Fruit fly (Drosophila melanogaster) whole organism, embryonic: ENCODE data around the gene CG17625.

Experiments
- Aef1 ChIP-seq: fragments of 200-800 bp; sonication (Bioruptor generic); IDR thresholded peaks from 3 replicates; pipeline ENCODE4 v1.3.6; 2022; ENCODE audit warnings: missing biosample characterization, missing genetic modification characterization
- BEAF-32 ChIP-seq: fragments of 200-800 bp; sonication (Bioruptor generic); optimal IDR thresholded peaks from 3 replicates; lab custom pipeline; 2017; ENCODE audit warnings: missing biosample characterization, missing genetic modification characterization, mild to moderate bottlenecking, moderate library complexity, missing genetic modification reagents
- C15 ChIP-seq: fragments of 200-800 bp; sonication (Bioruptor generic); IDR thresholded peaks from 3 replicates; pipeline ENCODE4 v1.3.6; 2022; ENCODE audit warnings: missing biosample characterization, missing genetic modification characterization
- CG10462 ChIP-seq: fragments of 200-800 bp; sonication (Bioruptor generic); optimal IDR thresholded peaks from 2 replicates; lab custom pipeline; 2016; ENCODE audit warnings: missing biosample characterization, missing genetic modification characterization
- CG12155 ChIP-seq: fragments of 200-800 bp; sonication (Bioruptor generic); optimal IDR thresholded peaks from 3 replicates; lab custom pipeline; 2016; ENCODE audit warnings: missing biosample characterization, missing genetic modification characterization
- CG12659 ChIP-seq: fragments of 200-800 bp; sonication (Bioruptor generic); optimal IDR thresholded peaks from 3 replicates; lab custom pipeline; 2017; ENCODE audit warnings: mild to moderate bottlenecking, missing biosample characterization, missing genetic modification reagents, missing genetic modification characterization
- CG14965 ChIP-seq: fragments of 200-800 bp; sonication (Bioruptor generic); optimal IDR thresholded peaks from 2 replicates; lab custom pipeline; 2016; ENCODE audit warnings: missing biosample characterization, missing genetic modification characterization, borderline replicate concordance
- CG15514 ChIP-seq: fragments of 200-800 bp; sonication (Bioruptor generic); optimal IDR thresholded peaks from 3 replicates; lab custom pipeline; 2017; ENCODE audit warnings: missing biosample characterization, missing genetic modification characterization, mild to moderate bottlenecking, moderate library complexity, missing genetic modification reagents
- CG15696 ChIP-seq: fragments of 200-800 bp; sonication (Bioruptor generic); optimal IDR thresholded peaks from 2 replicates; lab custom pipeline; 2019; ENCODE audit warnings: missing biosample characterization, mild to moderate bottlenecking, missing genetic modification characterization, moderate library complexity
- CG1647 ChIP-seq: fragments of 200-800 bp; sonication (Bioruptor generic); optimal IDR thresholded peaks from 3 replicates; lab custom pipeline; 2016; ENCODE audit warnings: missing biosample characterization, missing genetic modification characterization
- CG2889 ChIP-seq: fragments of 200-800 bp; sonication (Bioruptor generic); IDR thresholded peaks from 3 replicates; pipeline ENCODE4 v1.3.6; 2022; ENCODE audit warnings: missing biosample characterization, missing genetic modification characterization
- CG31441 ChIP-seq: fragments of 200-800 bp; sonication (Bioruptor generic); IDR thresholded peaks from 2 replicates; pipeline ENCODE4 v1.3.6; 2022; ENCODE audit warnings: missing biosample characterization, missing genetic modification characterization
- CG32767 ChIP-seq: fragments of 200-800 bp; sonication (Bioruptor generic); IDR thresholded peaks from 2 replicates; pipeline ENCODE4 v1.3.6; 2022; ENCODE audit warnings: missing biosample characterization, missing genetic modification characterization
- CG42726 ChIP-seq: fragments of 200-800 bp; sonication (Bioruptor generic); IDR thresholded peaks from 2 replicates; pipeline ENCODE4 v1.3.6; 2022; ENCODE audit warnings: missing biosample characterization, missing genetic modification characterization; ENCODE audit not compliant: partially characterized antibody
- CG4617 ChIP-seq: fragments of 200-800 bp; sonication (Bioruptor generic); optimal IDR thresholded peaks from 3 replicates; lab custom pipeline; 2016; ENCODE audit warnings: missing biosample characterization, missing genetic modification characterization, borderline replicate concordance
- CG5245 ChIP-seq: fragments of 200-800 bp; sonication (Bioruptor generic); optimal IDR thresholded peaks from 3 replicates; lab custom pipeline; 2016; ENCODE audit warnings: missing biosample characterization, missing genetic modification characterization
- CG6272 ChIP-seq: fragments of 200-800 bp; sonication (Bioruptor generic); IDR thresholded peaks from 2 replicates; pipeline ENCODE4 v1.3.6; 2022; ENCODE audit warnings: missing biosample characterization, missing genetic modification characterization
- CG6791 ChIP-seq: fragments of 200-800 bp; sonication (Bioruptor generic); IDR thresholded peaks from 3 replicates; pipeline ENCODE4 v1.3.6; 2022; ENCODE audit warnings: missing biosample characterization, missing genetic modification characterization; ENCODE audit not compliant: partially characterized antibody
- CG7745 ChIP-seq: fragments of 200-800 bp; sonication (Bioruptor generic); optimal IDR thresholded peaks from 2 replicates; lab custom pipeline; 2018; ENCODE audit warnings: missing biosample characterization, mild to moderate bottlenecking, missing genetic modification characterization, moderate library complexity
- CG7928 ChIP-seq: fragments of 200-800 bp; sonication (Bioruptor generic); optimal IDR thresholded peaks from 2 replicates; lab custom pipeline; 2017; ENCODE audit warnings: missing biosample characterization, mild to moderate bottlenecking, missing genetic modification characterization
- CHES-1-like ChIP-seq: fragments of 200-800 bp; sonication (Bioruptor generic); optimal IDR thresholded peaks from 2 replicates; lab custom pipeline; 2016; ENCODE audit warnings: missing biosample characterization, missing genetic modification characterization
- CkIIα-i1 ChIP-seq: fragments of 200-800 bp; sonication (Bioruptor generic); IDR thresholded peaks from 2 replicates; pipeline ENCODE4 v1.3.6; 2022; ENCODE audit warnings: missing biosample characterization, missing genetic modification characterization
- D ChIP-seq, 2 experiments: fragments of 200-800 bp in 1 of 2; fragments of >200 bp in 1 of 2; sonication (Bioruptor generic) in 1 of 2; optimal IDR thresholded peaks; 2 replicates in 1 of 2; 3 replicates in 1 of 2; lab custom pipeline; 2017; ENCODE audit warnings: mild to moderate bottlenecking in 1 of 2, missing biosample characterization in 1 of 2, missing genetic modification characterization in 1 of 2, missing genetic modification reagents in 1 of 2
- D19B ChIP-seq: fragments of 200-800 bp; sonication (Bioruptor generic); optimal IDR thresholded peaks from 2 replicates; lab custom pipeline; 2017; ENCODE audit warnings: missing biosample characterization, mild to moderate bottlenecking, missing genetic modification characterization
- Dip2 ChIP-seq: fragments of 200-800 bp; sonication (Bioruptor generic); IDR thresholded peaks from 2 replicates; pipeline ENCODE4 v1.3.6; 2022; ENCODE audit warnings: missing biosample characterization, missing genetic modification characterization
- HmgD ChIP-seq: fragments of 200-800 bp; sonication (Bioruptor generic); optimal IDR thresholded peaks from 3 replicates; lab custom pipeline; 2016; ENCODE audit warnings: missing biosample characterization, missing genetic modification characterization
- Kr ChIP-seq: fragments of 200-800 bp; sonication (Bioruptor generic); optimal IDR thresholded peaks from 2 replicates; lab custom pipeline; 2017; ENCODE audit warnings: missing biosample characterization, mild to moderate bottlenecking, missing genetic modification characterization
- Neu2 ChIP-seq: fragments of 200-800 bp; sonication (Bioruptor generic); optimal IDR thresholded peaks from 3 replicates; lab custom pipeline; 2016; ENCODE audit warnings: missing biosample characterization, missing genetic modification characterization, borderline replicate concordance
- Rx ChIP-seq: fragments of 200-800 bp; sonication (Bioruptor generic); IDR thresholded peaks from 2 replicates; pipeline ENCODE4 v1.3.6; 2022; ENCODE audit warnings: missing biosample characterization, missing genetic modification characterization
- Sox102F ChIP-seq: fragments of 200-800 bp; sonication (Bioruptor generic); optimal IDR thresholded peaks from 2 replicates; lab custom pipeline; 2018; ENCODE audit warnings: missing biosample characterization, mild to moderate bottlenecking, missing genetic modification characterization, moderate library complexity
- TFAM ChIP-seq: fragments of 200-800 bp; sonication (Bioruptor generic); optimal IDR thresholded peaks from 2 replicates; lab custom pipeline; 2017; ENCODE audit warnings: missing biosample characterization, missing genetic modification characterization, inconsistent platforms
- ab ChIP-seq: fragments of 200-800 bp; sonication (Bioruptor generic); optimal IDR thresholded peaks from 2 replicates; lab custom pipeline; 2016; ENCODE audit warnings: missing biosample characterization, missing genetic modification characterization
- ac ChIP-seq: fragments of 200-800 bp; sonication (Bioruptor generic); optimal IDR thresholded peaks from 3 replicates; lab custom pipeline; 2017; ENCODE audit warnings: missing biosample characterization, mild to moderate bottlenecking, missing genetic modification characterization
- amos ChIP-seq: fragments of 200-800 bp; sonication (Bioruptor generic); IDR thresholded peaks from 2 replicates; pipeline ENCODE4 v1.3.6; 2022; ENCODE audit warnings: missing biosample characterization, missing genetic modification characterization; ENCODE audit not compliant: partially characterized antibody
- ato ChIP-seq: fragments of 200-800 bp; sonication (Bioruptor generic); IDR thresholded peaks from 2 replicates; pipeline ENCODE4 v1.3.6; 2022; ENCODE audit warnings: missing biosample characterization, missing genetic modification characterization; ENCODE audit not compliant: partially characterized antibody
- bowl ChIP-seq: fragments of 200-800 bp; sonication (Bioruptor generic); IDR thresholded peaks from 2 replicates; pipeline ENCODE4 v1.3.6; 2022; ENCODE audit warnings: missing biosample characterization, missing genetic modification characterization
- corto ChIP-seq: fragments of 200-800 bp; sonication (Bioruptor generic); optimal IDR thresholded peaks from 2 replicates; lab custom pipeline; 2016; ENCODE audit warnings: missing biosample characterization, mild to moderate bottlenecking, missing genetic modification characterization, moderate library complexity
- da ChIP-seq: fragments of 200-800 bp; sonication (Bioruptor generic); optimal IDR thresholded peaks from 2 replicates; lab custom pipeline; 2016; ENCODE audit warnings: missing biosample characterization, missing genetic modification characterization
- disco-r ChIP-seq: fragments of 200-800 bp; sonication (Bioruptor generic); optimal IDR thresholded peaks from 2 replicates; lab custom pipeline; 2016; ENCODE audit warnings: missing biosample characterization, missing genetic modification characterization
- fu2 ChIP-seq: fragments of 200-800 bp; sonication (Bioruptor generic); optimal IDR thresholded peaks from 2 replicates; lab custom pipeline; 2016; ENCODE audit warnings: missing biosample characterization, missing genetic modification characterization
- gem ChIP-seq: fragments of 200-800 bp; sonication (Bioruptor generic); optimal IDR thresholded peaks from 2 replicates; lab custom pipeline; 2019; ENCODE audit warnings: missing biosample characterization, mild to moderate bottlenecking, missing genetic modification characterization, moderate library complexity
- jing ChIP-seq: fragments of 200-800 bp; sonication (Bioruptor generic); optimal IDR thresholded peaks from 2 replicates; lab custom pipeline; 2018; ENCODE audit warnings: missing biosample characterization, mild to moderate bottlenecking, missing genetic modification characterization
- kah ChIP-seq: fragments of 200-800 bp; sonication (Bioruptor generic); optimal IDR thresholded peaks from 2 replicates; lab custom pipeline; 2018; ENCODE audit warnings: missing biosample characterization, mild to moderate bottlenecking, missing genetic modification characterization
- lilli ChIP-seq: fragments of 200-800 bp; sonication (Bioruptor generic); optimal IDR thresholded peaks from 3 replicates; lab custom pipeline; 2016; ENCODE audit warnings: missing biosample characterization, missing genetic modification characterization
- mam ChIP-seq: fragments of 200-800 bp; sonication (Bioruptor generic); optimal IDR thresholded peaks from 3 replicates; lab custom pipeline; 2016; ENCODE audit warnings: missing biosample characterization, missing genetic modification characterization
- nau ChIP-seq: fragments of 200-800 bp; sonication (Bioruptor generic); optimal IDR thresholded peaks from 3 replicates; lab custom pipeline; 2017; ENCODE audit warnings: missing biosample characterization, mild to moderate bottlenecking, missing genetic modification characterization, missing genetic modification reagents
- nerfin-1 ChIP-seq: fragments of 200-800 bp; sonication (Bioruptor generic); optimal IDR thresholded peaks from 3 replicates; lab custom pipeline; 2019; ENCODE audit warnings: missing biosample characterization, mild to moderate bottlenecking, missing genetic modification characterization, moderate library complexity
- pzg ChIP-seq: fragments of 200-800 bp; sonication (Bioruptor generic); optimal IDR thresholded peaks from 3 replicates; lab custom pipeline; 2018; ENCODE audit warnings: missing biosample characterization, mild to moderate bottlenecking, missing genetic modification characterization, moderate library complexity
- tin ChIP-seq: fragments of 200-800 bp; sonication (Bioruptor generic); optimal IDR thresholded peaks from 3 replicates; lab custom pipeline; 2016; ENCODE audit warnings: missing biosample characterization, missing genetic modification characterization
- wdn ChIP-seq: fragments of 200-800 bp; sonication (Bioruptor generic); IDR thresholded peaks from 2 replicates; pipeline ENCODE4 v1.3.6; 2022; ENCODE audit warnings: missing biosample characterization, missing genetic modification characterization

Gene CG17625

dm6 chr3R:22668622-22669021 is 18.0 kb upstream of the CG17625 start (continued):
- no peak for TF ChIP-seq CG14965
- TF ChIP-seq CG15696 (tag; lab: Kevin White, UChicago), result no peak
- TF ChIP-seq CHES-1-like (GFP tag; lab: Kevin White, UChicago), result no peak
- TF ChIP-seq pzg (GFP tag; lab: Kevin White, UChicago), result no peak
- TF ChIP-seq Kr (GFP tag; lab: Kevin White, UChicago), result no peak
- peak; percentile 22 for TF ChIP-seq CG12155 (GFP tag; lab: Kevin White, UChicago)
- no peak for TF ChIP-seq CG7745 (tag; lab: Kevin White, UChicago)
- TF ChIP-seq CG2889 (GFP tag; lab: Robert Waterston, UW), result 0 out of 3 replicates have a peak, but pooled peaks have one; percentile 29
- no peak for TF ChIP-seq fu2 (GFP tag; lab: Kevin White, UChicago)
- 0 out of 2 replicates have a peak, but pooled peaks have one; percentile 48 for TF ChIP-seq CG32767 (GFP tag; lab: Robert Waterston, UW)
- TF ChIP-seq gem (tag; lab: Kevin White, UChicago), result peak; percentile 54
- TF ChIP-seq CG6272 (GFP tag; lab: Robert Waterston, UW), result no peak
- no peak for TF ChIP-seq TFAM (GFP tag; lab: Kevin White, UChicago)
- TF ChIP-seq CG15514, result no peak
- no peak for TF ChIP-seq CG31441 (GFP tag; lab: Robert Waterston, UW)
- TF ChIP-seq corto (GFP tag; lab: Kevin White, UChicago), result no peak
- TF ChIP-seq D (optimal IDR thresholded peaks at IDR 0.05; lab: Kevin White, UChicago), result no peak
- no peak for TF ChIP-seq D (GFP tag; optimal IDR thresholded peaks at IDR 0.05; lab: Kevin White, UChicago)
- no peak for TF ChIP-seq wdn (GFP tag; lab: Robert Waterston, UW)
- no peak for TF ChIP-seq CG5245
- TF ChIP-seq Neu2 (GFP tag; lab: Kevin White, UChicago), result no peak
- TF ChIP-seq jing, result no peak
- TF ChIP-seq disco-r, result no peak
- no peak for TF ChIP-seq HmgD (GFP tag; lab: Kevin White, UChicago)
- TF ChIP-seq ato (GFP tag; lab: Robert Waterston, UW), result no peak
- no peak for TF ChIP-seq CG6791 (GFP tag; lab: Robert Waterston, UW)
- no peak for TF ChIP-seq BEAF-32 (GFP tag; lab: Kevin White, UChicago)
- TF ChIP-seq CG1647, result no peak
- TF ChIP-seq CG12659, result peak; percentile 11
- peak; percentile 38; the same call in 2 of the 3 replicates for TF ChIP-seq Aef1 (GFP tag; lab: Robert Waterston, UW)
- no peak for TF ChIP-seq CG7928
- TF ChIP-seq CG42726 (GFP tag; lab: Robert Waterston, UW), result no peak
- no peak for TF ChIP-seq Dip2 (GFP tag; lab: Robert Waterston, UW)
- no peak for TF ChIP-seq D19B (GFP tag; lab: Kevin White, UChicago)
- TF ChIP-seq bowl (GFP tag; lab: Robert Waterston, UW), result no peak
- no peak for TF ChIP-seq da (GFP tag; lab: Kevin White, UChicago)
- TF ChIP-seq mam, result no peak
- TF ChIP-seq kah (GFP tag; lab: Kevin White, UChicago), result no peak
- peak; percentile 57 for TF ChIP-seq Sox102F
- no peak for TF ChIP-seq ab (GFP tag; lab: Kevin White, UChicago)
- no peak for TF ChIP-seq nerfin-1
- no peak for TF ChIP-seq CG10462 (GFP tag; lab: Kevin White, UChicago)
- TF ChIP-seq tin (GFP tag; lab: Kevin White, UChicago), result no peak
- no peak for TF ChIP-seq amos (GFP tag; lab: Robert Waterston, UW)
- TF ChIP-seq CG4617 (GFP tag; lab: Kevin White, UChicago), result no peak
- TF ChIP-seq ac (GFP tag; lab: Kevin White, UChicago), result no peak
- no peak for TF ChIP-seq CkIIα-i1
- no peak for TF ChIP-seq nau (GFP tag; lab: Kevin White, UChicago)
- no peak for TF ChIP-seq C15 (GFP tag; lab: Robert Waterston, UW)
- TF ChIP-seq Rx (GFP tag; lab: Robert Waterston, UW), result no peak
- TF ChIP-seq lilli (GFP tag; lab: Kevin White, UChicago), result peak; percentile 19
